Worm (Caenorhabditis elegans): ENCODE results near the gene fbxc-12.

fbxc-12 gene

ce11 chrIV:884707-885394 is 20.2 kb upstream of the fbxc-12 start, which contains the start of gene mak-2:
Gene mak-2 (plus strand): TSS chrIV:885344.
- TF ChIP-seq ztf-23 (GFP tag; IDR thresholded peaks at IDR 0.05) (0 out of 2 replicates have a peak, but pooled peaks have one; percentile 43), ref-1 (GFP tag; conservative IDR thresholded peaks at IDR 0.05) (no peak), klf-2 (GFP tag; conservative IDR thresholded peaks at IDR 0.05) (no peak), med-1 (GFP tag; optimal IDR thresholded peaks at IDR 0.05; ENCODE audit: insufficient read depth) (no peak), T22C8.4 (GFP tag; IDR thresholded peaks at IDR 0.05) (no peak), tab-1 (GFP tag; IDR thresholded peaks at IDR 0.05) (no peak), cog-1 (tag; optimal IDR thresholded peaks at IDR 0.05) (peak; percentile 58), flt-1 (GFP tag; IDR thresholded peaks at IDR 0.05) (peak; percentile 61; the same call in 1 of the 2 replicates)

- no peak for TF ChIP-seq T22C8.4 (GFP tag; IDR thresholded peaks at IDR 0.05)
- no peak for TF ChIP-seq tab-1 (GFP tag; IDR thresholded peaks at IDR 0.05)
- TF ChIP-seq klf-2 (GFP tag; conservative IDR thresholded peaks at IDR 0.05) = no peak
- TF ChIP-seq ref-1 (GFP tag; conservative IDR thresholded peaks at IDR 0.05) = no peak
- no peak for TF ChIP-seq ztf-23 (GFP tag; IDR thresholded peaks at IDR 0.05)
- no peak for TF ChIP-seq flt-1 (GFP tag; IDR thresholded peaks at IDR 0.05)
- no peak for TF ChIP-seq ztf-29 (GFP tag; IDR thresholded peaks at IDR 0.05)
- TF ChIP-seq cog-1 (tag; optimal IDR thresholded peaks at IDR 0.05) = no peak
These were observed 9.8 kb downstream of the fbxc-12 start for ce11 chrIV:914856-915255.

ce11 chrIV:917640-918039 is 12.6 kb downstream of the fbxc-12 start:
- no peak for TF ChIP-seq klf-2 (GFP tag; conservative IDR thresholded peaks at IDR 0.05)
- no peak for TF ChIP-seq ztf-23 (GFP tag; IDR thresholded peaks at IDR 0.05)
- no peak for TF ChIP-seq ref-1 (GFP tag; conservative IDR thresholded peaks at IDR 0.05)
- no peak for TF ChIP-seq ztf-29 (GFP tag; IDR thresholded peaks at IDR 0.05)

ce11 chrIV:919690-920089 is 14.6 kb downstream of the fbxc-12 start, which contains the start of gene F58H7.5:
Gene F58H7.5 (plus strand): TSS chrIV:919990.
- TF ChIP-seq klf-2 (GFP tag; conservative IDR thresholded peaks at IDR 0.05) (no peak), med-1 (GFP tag; optimal IDR thresholded peaks at IDR 0.05; ENCODE audit: insufficient read depth) (no peak), T22C8.4 (GFP tag; IDR thresholded peaks at IDR 0.05) (no peak), ztf-29 (GFP tag; IDR thresholded peaks at IDR 0.05) (no peak), tab-1 (GFP tag; IDR thresholded peaks at IDR 0.05) (no peak), ref-1 (GFP tag; conservative IDR thresholded peaks at IDR 0.05) (no peak), cog-1 (tag; optimal IDR thresholded peaks at IDR 0.05) (no peak), flt-1 (GFP tag; IDR thresholded peaks at IDR 0.05) (no peak), ztf-23 (GFP tag; IDR thresholded peaks at IDR 0.05) (no peak)

ce11 chrIV:924323-924932 is 19.4 kb downstream of the fbxc-12 start, which contains the start of gene lgc-30:
Gene lgc-30 (plus strand): TSS chrIV:924882.
- no peak for TF ChIP-seq med-1 (GFP tag; optimal IDR thresholded peaks at IDR 0.05; ENCODE audit: insufficient read depth)
- TF ChIP-seq klf-2 (GFP tag; conservative IDR thresholded peaks at IDR 0.05) = no peak
- TF ChIP-seq cog-1 (tag; optimal IDR thresholded peaks at IDR 0.05) = no peak
- no peak for TF ChIP-seq tab-1 (GFP tag; IDR thresholded peaks at IDR 0.05)
- TF ChIP-seq T22C8.4 (GFP tag; IDR thresholded peaks at IDR 0.05) = no peak
- TF ChIP-seq flt-1 (GFP tag; IDR thresholded peaks at IDR 0.05) = no peak
- TF ChIP-seq ztf-29 (GFP tag; IDR thresholded peaks at IDR 0.05) = no peak

ce11 chrIV:927510-927909 is 22.4 kb downstream of the fbxc-12 start:
- no peak for TF ChIP-seq ztf-23 (GFP tag; IDR thresholded peaks at IDR 0.05)
- TF ChIP-seq klf-2 (GFP tag; conservative IDR thresholded peaks at IDR 0.05) = no peak
- no peak for TF ChIP-seq cog-1 (tag; optimal IDR thresholded peaks at IDR 0.05)
- no peak for TF ChIP-seq tab-1 (GFP tag; IDR thresholded peaks at IDR 0.05)
- TF ChIP-seq T22C8.4 (GFP tag; IDR thresholded peaks at IDR 0.05) = no peak
- no peak for TF ChIP-seq ref-1 (GFP tag; conservative IDR thresholded peaks at IDR 0.05)
- no peak for TF ChIP-seq flt-1 (GFP tag; IDR thresholded peaks at IDR 0.05)
- TF ChIP-seq med-1 (GFP tag; optimal IDR thresholded peaks at IDR 0.05; ENCODE audit: insufficient read depth) = no peak

ce11 chrIV:935725-936124 is 30.7 kb downstream of the fbxc-12 start, which contains the start of gene F58H7.1:
Gene F58H7.1 (minus strand): TSS chrIV:935825.
- no peak for TF ChIP-seq cog-1 (tag; optimal IDR thresholded peaks at IDR 0.05)
- no peak for TF ChIP-seq med-1 (GFP tag; optimal IDR thresholded peaks at IDR 0.05; ENCODE audit: insufficient read depth)
- TF ChIP-seq ztf-29 (GFP tag; IDR thresholded peaks at IDR 0.05) = no peak

- TF ChIP-seq tab-1 (GFP tag; IDR thresholded peaks at IDR 0.05) (no peak), med-1 (GFP tag; optimal IDR thresholded peaks at IDR 0.05; ENCODE audit: insufficient read depth) (no peak), klf-2 (GFP tag; conservative IDR thresholded peaks at IDR 0.05) (no peak), ref-1 (GFP tag; conservative IDR thresholded peaks at IDR 0.05) (no peak), ztf-23 (GFP tag; IDR thresholded peaks at IDR 0.05) (no peak), flt-1 (GFP tag; IDR thresholded peaks at IDR 0.05) (no peak), cog-1 (tag; optimal IDR thresholded peaks at IDR 0.05) (no peak), T22C8.4 (GFP tag; IDR thresholded peaks at IDR 0.05) (no peak), ztf-29 (GFP tag; IDR thresholded peaks at IDR 0.05) (no peak)
These were observed 40.5 kb downstream of the fbxc-12 start, which contains the start of gene faah-3 for ce11 chrIV:945601-946000. Gene faah-3 (minus strand): TSS chrIV:945653.

ce11 chrIV:949940-950592 is 45.0 kb downstream of the fbxc-12 start:
- TF ChIP-seq klf-2 (GFP tag; conservative IDR thresholded peaks at IDR 0.05) (no peak), cog-1 (tag; optimal IDR thresholded peaks at IDR 0.05) (peak; percentile 2)
